Fruit fly (Drosophila melanogaster): Measurements from ENCODE around the gene Nlg1.

Nlg1 gene

DNA sequence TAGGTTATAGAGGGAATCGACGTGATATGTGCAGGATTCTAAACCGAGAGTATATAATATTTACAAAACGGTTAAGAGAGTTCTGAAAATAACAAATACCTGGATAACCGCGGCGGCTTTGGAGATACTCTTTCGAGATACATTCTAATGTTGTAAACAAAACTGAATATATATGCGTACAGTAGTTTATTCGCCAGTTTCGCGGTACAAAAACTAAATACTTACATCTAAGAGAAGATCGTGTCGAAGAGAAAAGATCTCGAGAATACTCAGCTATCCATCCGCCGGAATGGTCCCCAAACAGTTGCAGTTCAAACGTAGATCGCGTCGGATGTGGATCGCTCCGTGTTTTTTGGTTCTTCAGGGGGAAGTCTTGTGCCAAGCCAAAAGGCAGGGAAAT, at the start of gene Nlg1:
Nlg1 (plus strand) TSS at position 301 of the 400 bp plus-strand sequence.
- no peak for TF ChIP-seq Side (GFP tag; optimal IDR thresholded peaks at IDR 0.05)
- peak; percentile 62 for TF ChIP-seq CG3163 (GFP tag; optimal IDR thresholded peaks at IDR 0.05)
- peak; percentile 81 for TF ChIP-seq CG12769 (tag; optimal IDR thresholded peaks at IDR 0.05)

DNA sequence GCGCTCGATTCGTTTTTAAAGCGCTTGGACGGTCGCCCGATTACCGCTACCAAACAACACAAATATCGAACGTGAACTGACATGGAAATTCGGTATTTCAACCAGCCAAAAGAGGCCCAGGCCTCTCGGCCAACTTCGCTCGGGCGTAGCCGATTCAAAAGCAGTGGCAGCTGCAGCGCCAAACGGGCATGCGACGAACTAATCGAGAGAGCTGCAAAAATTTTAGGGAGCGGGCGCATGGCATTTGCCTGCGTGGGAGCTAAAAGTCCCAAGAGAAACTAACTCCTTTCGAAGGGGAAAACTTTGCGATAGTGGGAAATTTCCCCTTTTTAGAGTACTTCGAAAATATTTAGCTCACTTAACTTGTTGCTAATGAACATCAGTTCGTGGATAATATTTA, 18.7 kb upstream of the Nlg1 start, which contains the start of gene Nlg3:
Nlg3 (minus strand) TSS at position 54 of the 400 bp plus-strand sequence.
- peak; percentile 95 for TF ChIP-seq Deaf1 (tag; optimal IDR thresholded peaks at IDR 0.05)
- TF ChIP-seq CG3838 (GFP tag; optimal IDR thresholded peaks at IDR 0.05), result no peak
- no peak for TF ChIP-seq Dad (GFP tag; optimal IDR thresholded peaks at IDR 0.05)
- TF ChIP-seq CTCF (GFP tag; optimal IDR thresholded peaks at IDR 0.05), result peak; percentile 87
- peak; percentile 68 for TF ChIP-seq scrt (GFP tag; optimal IDR thresholded peaks at IDR 0.05)
- TF ChIP-seq CG6175 (GFP tag; IDR thresholded peaks at IDR 0.05), result no peak
- TF ChIP-seq ewg (GFP tag; optimal IDR thresholded peaks at IDR 0.05), result peak; percentile 97
- TF ChIP-seq CG8089 (GFP tag; optimal IDR thresholded peaks at IDR 0.05), result no peak
- peak; percentile 5 for TF ChIP-seq Hmr (GFP tag; optimal IDR thresholded peaks at IDR 0.05)
- TF ChIP-seq ftz-f1 (GFP tag; optimal IDR thresholded peaks at IDR 0.05), result no peak
- TF ChIP-seq Atf3 (GFP tag; optimal IDR thresholded peaks at IDR 0.05), result no peak
- TF ChIP-seq amos (GFP tag; IDR thresholded peaks at IDR 0.05; ENCODE audit: partially characterized antibody), result peak; percentile 9; the same call in 1 of the 2 replicates
- peak; percentile 2 to 31 for TF ChIP-seq Trl (optimal IDR thresholded peaks at IDR 0.05)
- TF ChIP-seq Trl (GFP tag; optimal IDR thresholded peaks at IDR 0.05), result no peak
- no peak for TF ChIP-seq Camta (GFP tag; optimal IDR thresholded peaks at IDR 0.05)
- TF ChIP-seq onecut (GFP tag; IDR thresholded peaks at IDR 0.05), result peak; percentile 20; the same call in 1 of the 2 replicates

DNA sequence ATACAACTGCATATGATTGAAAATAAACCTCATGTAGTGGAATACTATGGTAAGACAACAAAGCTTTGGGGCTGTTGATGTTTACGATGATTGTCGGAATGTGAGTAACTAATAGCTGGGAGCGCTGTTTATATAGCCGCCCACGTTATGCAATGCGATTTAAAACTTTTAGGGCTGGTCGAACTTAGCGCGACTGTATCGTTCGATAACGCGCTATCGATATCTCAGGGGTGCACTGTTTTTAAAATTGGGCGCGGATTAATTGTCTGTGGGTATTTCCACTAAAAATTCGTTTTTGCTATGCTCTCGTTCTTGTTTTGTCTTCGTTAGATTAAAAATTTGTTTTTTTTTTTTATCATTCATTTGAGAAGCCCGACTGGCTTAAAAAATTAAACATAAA, 14.5 kb upstream of the Nlg1 start:
- TF ChIP-seq bcd (GFP tag; optimal IDR thresholded peaks at IDR 0.05) (no peak), CG3838 (GFP tag; optimal IDR thresholded peaks at IDR 0.05) (no peak), sisA (GFP tag; IDR thresholded peaks at IDR 0.05) (no peak), CG15514 (GFP tag; optimal IDR thresholded peaks at IDR 0.05) (peak; percentile 22), CG18476 (GFP tag; optimal IDR thresholded peaks at IDR 0.05) (no peak), crol (GFP tag; IDR thresholded peaks at IDR 0.05) (no peak), hb (GFP tag; IDR thresholded peaks at IDR 0.05; ENCODE audit: partially characterized antibody) (peak; percentile 67; the same call in 2 of the 3 replicates), CG7928 (GFP tag; optimal IDR thresholded peaks at IDR 0.05) (peak; percentile 95), Dp (GFP tag; optimal IDR thresholded peaks at IDR 0.05) (peak; percentile 94), crp (GFP tag; optimal IDR thresholded peaks at IDR 0.05) (no peak), CG6791 (GFP tag; IDR thresholded peaks at IDR 0.05; ENCODE audit: partially characterized antibody) (peak; percentile 51; the same call in 1 of the 3 replicates), CG5180 (GFP tag; optimal IDR thresholded peaks at IDR 0.05) (no peak), CG34224 (GFP tag; IDR thresholded peaks at IDR 0.05; ENCODE audit: partially characterized antibody) (peak; percentile 64), sens-2 (GFP tag; IDR thresholded peaks at IDR 0.05) (no peak), CG16813 (GFP tag; IDR thresholded peaks at IDR 0.05; ENCODE audit: partially characterized antibody) (peak; percentile 55), vnd (GFP tag; IDR thresholded peaks at IDR 0.05; ENCODE audit: partially characterized antibody) (peak; percentile 45; the same call in 1 of the 3 replicates), sima (GFP tag; optimal IDR thresholded peaks at IDR 0.05) (no peak), Ptx1 (GFP tag; IDR thresholded peaks at IDR 0.05) (no peak), CG12155 (GFP tag; optimal IDR thresholded peaks at IDR 0.05) (no peak), hbn (GFP tag; IDR thresholded peaks at IDR 0.05; ENCODE audit: partially characterized antibody) (peak; percentile 44; the same call in 1 of the 2 replicates), gem (tag; optimal IDR thresholded peaks at IDR 0.05) (no peak), PHDP (tag; optimal IDR thresholded peaks at IDR 0.05) (no peak), Neu2 (GFP tag; optimal IDR thresholded peaks at IDR 0.05; ENCODE audit: borderline replicate concordance) (no peak), HLH4C (GFP tag; IDR thresholded peaks at IDR 0.05; ENCODE audit: partially characterized antibody) (peak; percentile 62; the same call in 2 of the 3 replicates), tin (GFP tag; optimal IDR thresholded peaks at IDR 0.05) (no peak), ci (GFP tag; IDR thresholded peaks at IDR 0.05) (0 out of 3 replicates have a peak, but pooled peaks have one; percentile 25), CG6854 (GFP tag; optimal IDR thresholded peaks at IDR 0.05) (no peak), Sry-δ (GFP tag; optimal IDR thresholded peaks at IDR 0.05) (peak; percentile 54), wdn (GFP tag; IDR thresholded peaks at IDR 0.05) (no peak), sob (GFP tag; IDR thresholded peaks at IDR 0.05) (peak; percentile 10; the same call in 1 of the 2 replicates)

Data from whole organism, embryonic.